Fruit fly (Drosophila melanogaster) whole organism, embryonic: ENCODE data around the gene Bace.

Source experiments
- Abd-B ChIP-seq: fragments of 200-800 bp; sonication (Bioruptor generic); optimal IDR thresholded peaks from 2 replicates; lab custom pipeline; 2018; ENCODE audit warnings: missing biosample characterization, mild to moderate bottlenecking, missing genetic modification characterization, moderate library complexity
- Aef1 ChIP-seq: fragments of 200-800 bp; sonication (Bioruptor generic); IDR thresholded peaks from 3 replicates; pipeline ENCODE4 v1.3.6; 2022; ENCODE audit warnings: missing biosample characterization, missing genetic modification characterization
- Atf3 ChIP-seq: fragments of 200-800 bp; sonication (Bioruptor generic); optimal IDR thresholded peaks from 3 replicates; lab custom pipeline; 2016; ENCODE audit warnings: missing biosample characterization, missing genetic modification characterization
- B-H1 ChIP-seq: fragments of 200-800 bp; sonication (Bioruptor generic); IDR thresholded peaks from 3 replicates; pipeline ENCODE4 v1.3.6; 2022; ENCODE audit warnings: missing biosample characterization, missing genetic modification characterization
- CG10321 ChIP-seq: fragments of 200-800 bp; sonication (Bioruptor generic); IDR thresholded peaks from 2 replicates; pipeline ENCODE4 v1.3.6; 2022; ENCODE audit warnings: missing biosample characterization, missing genetic modification characterization
- CG13424 ChIP-seq: fragments of 200-800 bp; sonication (Bioruptor generic); optimal IDR thresholded peaks from 2 replicates; lab custom pipeline; 2019; ENCODE audit warnings: missing biosample characterization, mild to moderate bottlenecking, missing genetic modification characterization, moderate library complexity
- CG13894 ChIP-seq: fragments of 200-800 bp; sonication (Bioruptor generic); optimal IDR thresholded peaks from 3 replicates; lab custom pipeline; 2018; ENCODE audit warnings: missing biosample characterization, mild to moderate bottlenecking, missing genetic modification characterization, moderate library complexity
- CG14965 ChIP-seq: fragments of 200-800 bp; sonication (Bioruptor generic); optimal IDR thresholded peaks from 2 replicates; lab custom pipeline; 2016; ENCODE audit warnings: missing biosample characterization, missing genetic modification characterization, borderline replicate concordance
- CG1529 ChIP-seq: fragments of 200-800 bp; sonication (Bioruptor generic); optimal IDR thresholded peaks from 3 replicates; lab custom pipeline; 2018; ENCODE audit warnings: missing biosample characterization, missing genetic modification characterization
- CG16813 ChIP-seq: fragments of 200-800 bp; sonication (Bioruptor generic); IDR thresholded peaks from 3 replicates; pipeline ENCODE4 v1.3.6; 2022; ENCODE audit warnings: missing biosample characterization, missing genetic modification characterization; ENCODE audit not compliant: partially characterized antibody
- CG16863 ChIP-seq: fragments of 200-800 bp; sonication (Bioruptor generic); optimal IDR thresholded peaks from 3 replicates; lab custom pipeline; 2016; ENCODE audit warnings: missing biosample characterization, missing genetic modification characterization
- CG17829 ChIP-seq: fragments of 200-800 bp; optimal IDR thresholded peaks from 2 replicates; lab custom pipeline; 2019; ENCODE audit warnings: missing biosample characterization, mild to moderate bottlenecking, missing genetic modification characterization, moderate library complexity
- CG1792 ChIP-seq: fragments of 200-800 bp; sonication (Bioruptor generic); optimal IDR thresholded peaks from 2 replicates; lab custom pipeline; 2016; ENCODE audit warnings: missing biosample characterization, missing genetic modification characterization
- CG31224 ChIP-seq: fragments of 200-800 bp; sonication (Bioruptor generic); IDR thresholded peaks from 2 replicates; pipeline ENCODE4 v1.3.6; 2022; ENCODE audit warnings: missing biosample characterization, missing genetic modification characterization
- CG31388 ChIP-seq: fragments of 200-800 bp; sonication (Bioruptor generic); optimal IDR thresholded peaks from 2 replicates; lab custom pipeline; 2016; ENCODE audit warnings: missing biosample characterization, missing genetic modification characterization
- CG32767 ChIP-seq: fragments of 200-800 bp; sonication (Bioruptor generic); IDR thresholded peaks from 2 replicates; pipeline ENCODE4 v1.3.6; 2022; ENCODE audit warnings: missing biosample characterization, missing genetic modification characterization
- CG32772 ChIP-seq: fragments of 200-800 bp; sonication (Bioruptor generic); IDR thresholded peaks from 2 replicates; pipeline ENCODE4 v1.3.6; 2022; ENCODE audit warnings: missing biosample characterization, missing genetic modification characterization
- CG42726 ChIP-seq: fragments of 200-800 bp; sonication (Bioruptor generic); IDR thresholded peaks from 2 replicates; pipeline ENCODE4 v1.3.6; 2022; ENCODE audit warnings: missing biosample characterization, missing genetic modification characterization; ENCODE audit not compliant: partially characterized antibody
- CG4424 ChIP-seq: fragments of 200-800 bp; sonication (Bioruptor generic); optimal IDR thresholded peaks from 3 replicates; lab custom pipeline; 2016; ENCODE audit warnings: missing biosample characterization, missing genetic modification characterization
- CG4617 ChIP-seq: fragments of 200-800 bp; sonication (Bioruptor generic); optimal IDR thresholded peaks from 3 replicates; lab custom pipeline; 2016; ENCODE audit warnings: missing biosample characterization, missing genetic modification characterization, borderline replicate concordance
- CG7963 ChIP-seq: fragments of 200-800 bp; sonication (Bioruptor generic); IDR thresholded peaks from 3 replicates; pipeline ENCODE4 v1.3.6; 2022; ENCODE audit warnings: missing biosample characterization, missing genetic modification characterization; ENCODE audit not compliant: partially characterized antibody
- CG8089 ChIP-seq: fragments of 200-800 bp; sonication (Bioruptor generic); optimal IDR thresholded peaks from 3 replicates; lab custom pipeline; 2016; ENCODE audit warnings: missing biosample characterization, missing genetic modification characterization
- Camta ChIP-seq: fragments of 200-800 bp; sonication (Bioruptor generic); optimal IDR thresholded peaks from 2 replicates; lab custom pipeline; 2016; ENCODE audit warnings: missing biosample characterization, missing genetic modification characterization
- Doc2 ChIP-seq: fragments of 200-800 bp; sonication (Bioruptor generic); IDR thresholded peaks from 2 replicates; pipeline ENCODE4 v1.3.6; 2022; ENCODE audit warnings: missing biosample characterization, missing genetic modification characterization
- ERR ChIP-seq: fragments of 200-800 bp; sonication (Bioruptor generic); optimal IDR thresholded peaks from 2 replicates; lab custom pipeline; 2016; ENCODE audit warnings: missing biosample characterization, missing genetic modification characterization
- Fer1 ChIP-seq: fragments of 200-800 bp; sonication (Bioruptor generic); optimal IDR thresholded peaks from 2 replicates; lab custom pipeline; 2017; ENCODE audit warnings: missing biosample characterization, mild to moderate bottlenecking, missing genetic modification characterization
- H15 ChIP-seq: fragments of 200-800 bp; sonication (Bioruptor generic); IDR thresholded peaks from 3 replicates; pipeline ENCODE4 v1.3.6; 2022; ENCODE audit warnings: missing biosample characterization, missing genetic modification characterization
- Hmx ChIP-seq: fragments of 200-800 bp; sonication (Bioruptor generic); optimal IDR thresholded peaks from 2 replicates; lab custom pipeline; 2016; ENCODE audit warnings: missing biosample characterization, missing genetic modification characterization
- Kr ChIP-seq: fragments of 200-800 bp; sonication (Bioruptor generic); optimal IDR thresholded peaks from 2 replicates; lab custom pipeline; 2017; ENCODE audit warnings: missing biosample characterization, mild to moderate bottlenecking, missing genetic modification characterization
- MESR4 ChIP-seq: fragments of 200-800 bp; sonication (Bioruptor generic); optimal IDR thresholded peaks from 2 replicates; lab custom pipeline; 2018; ENCODE audit warnings: missing biosample characterization, mild to moderate bottlenecking, missing genetic modification characterization, moderate library complexity
- Med ChIP-seq: fragments of 200-800 bp; sonication (Bioruptor generic); peaks from one replicate; lab custom pipeline; 2016; ENCODE audit warnings: missing biosample characterization, missing genetic modification characterization, mild to moderate bottlenecking, inconsistent platforms, moderate library complexity
- Myb ChIP-seq: fragments of 200-800 bp; sonication (Bioruptor generic); optimal IDR thresholded peaks from 2 replicates; lab custom pipeline; 2016; ENCODE audit warnings: missing biosample characterization, missing genetic modification characterization
- NFAT ChIP-seq: fragments of 200-800 bp; sonication (Bioruptor generic); IDR thresholded peaks from 2 replicates; pipeline ENCODE4 v1.3.6; 2022; ENCODE audit warnings: missing biosample characterization, missing genetic modification characterization
- al ChIP-seq: fragments of 200-800 bp; sonication (Bioruptor generic); IDR thresholded peaks from 2 replicates; pipeline ENCODE4 v1.3.6; 2022; ENCODE audit warnings: missing biosample characterization, missing genetic modification characterization
- br ChIP-seq: fragments of >200 bp; optimal IDR thresholded peaks from 2 replicates; lab custom pipeline; 2017
- dmrt99B ChIP-seq: fragments of 200-800 bp; sonication (Bioruptor generic); optimal IDR thresholded peaks from 2 replicates; lab custom pipeline; 2018; ENCODE audit warnings: missing biosample characterization, mild to moderate bottlenecking, missing genetic modification characterization, moderate library complexity
- dysf ChIP-seq: fragments of 200-800 bp; sonication (Bioruptor generic); IDR thresholded peaks from 3 replicates; pipeline ENCODE4 v1.3.6; 2022; ENCODE audit warnings: missing biosample characterization, missing genetic modification characterization
- eve ChIP-seq, 2 experiments: fragments of >200 bp; optimal IDR thresholded peaks; 2 replicates each; lab custom pipeline; 2017; ENCODE audit warnings: missing biosample characterization in 2 of 2, missing genetic modification characterization in 2 of 2
- ewg ChIP-seq: fragments of 200-800 bp; sonication (Bioruptor generic); optimal IDR thresholded peaks from 3 replicates; lab custom pipeline; 2017; ENCODE audit warnings: mild to moderate bottlenecking, missing biosample characterization, missing genetic modification reagents, missing genetic modification characterization
- fd3F ChIP-seq: fragments of 200-800 bp; sonication (Bioruptor generic); optimal IDR thresholded peaks from 2 replicates; lab custom pipeline; 2018; ENCODE audit warnings: missing biosample characterization, mild to moderate bottlenecking, missing genetic modification characterization, moderate library complexity
- gro ChIP-seq: fragments of 200-800 bp; sonication (Bioruptor generic); optimal IDR thresholded peaks from 2 replicates; lab custom pipeline; 2016; ENCODE audit warnings: missing biosample characterization, missing genetic modification characterization
- hth ChIP-seq: fragments of >200 bp; optimal IDR thresholded peaks from 2 replicates; lab custom pipeline; 2017; ENCODE audit warnings: inconsistent platforms
- luna ChIP-seq: fragments of 200-800 bp; sonication (Bioruptor generic); optimal IDR thresholded peaks from 2 replicates; lab custom pipeline; 2016; ENCODE audit warnings: missing biosample characterization, missing genetic modification characterization
- pita ChIP-seq: fragments of 200-800 bp; sonication (Bioruptor generic); optimal IDR thresholded peaks from 2 replicates; lab custom pipeline; 2017; ENCODE audit warnings: missing biosample characterization, mild to moderate bottlenecking, missing genetic modification characterization
- ro ChIP-seq: fragments of 200-800 bp; sonication (Bioruptor generic); IDR thresholded peaks from 2 replicates; pipeline ENCODE4 v1.3.6; 2022; ENCODE audit warnings: missing biosample characterization, missing genetic modification characterization
- sc ChIP-seq, 3 experiments: fragments of >200 bp in 2 of 3; fragments of 200-800 bp in 1 of 3; sonication (Bioruptor generic) in 1 of 3; optimal IDR thresholded peaks; 2 replicates in 2 of 3; 3 replicates in 1 of 3; lab custom pipeline; 2017; ENCODE audit warnings: mild to moderate bottlenecking in 1 of 3, missing biosample characterization in 1 of 3, missing genetic modification characterization in 1 of 3, missing genetic modification reagents in 1 of 3
- schlank ChIP-seq: fragments of 200-800 bp; sonication (Bioruptor generic); optimal IDR thresholded peaks from 2 replicates; lab custom pipeline; 2018; ENCODE audit warnings: missing biosample characterization, mild to moderate bottlenecking, missing genetic modification characterization
- slou ChIP-seq: fragments of 200-800 bp; sonication (Bioruptor generic); optimal IDR thresholded peaks from 3 replicates; lab custom pipeline; 2016; ENCODE audit warnings: missing biosample characterization, missing genetic modification characterization
- sr ChIP-seq: fragments of 200-800 bp; sonication (Bioruptor generic); IDR thresholded peaks from 3 replicates; pipeline ENCODE4 v1.3.6; 2022; ENCODE audit warnings: missing biosample characterization, missing genetic modification characterization
- tio ChIP-seq: fragments of 200-800 bp; sonication (Bioruptor generic); optimal IDR thresholded peaks from 2 replicates; lab custom pipeline; 2017; ENCODE audit warnings: missing biosample characterization, missing genetic modification characterization, inconsistent platforms
- trh ChIP-seq: fragments of 200-800 bp; sonication (Bioruptor generic); optimal IDR thresholded peaks from 2 replicates; lab custom pipeline; 2016; ENCODE audit warnings: missing biosample characterization, missing genetic modification characterization
- vfl ChIP-seq: fragments of 200-800 bp; sonication (Bioruptor generic); optimal IDR thresholded peaks from 2 replicates; lab custom pipeline; 2016; ENCODE audit warnings: missing biosample characterization, missing genetic modification characterization
- wor ChIP-seq: fragments of 200-800 bp; sonication (Bioruptor generic); IDR thresholded peaks from 2 replicates; pipeline ENCODE4 v1.3.6; 2022; ENCODE audit warnings: missing biosample characterization, missing genetic modification characterization

Bace gene

DNA sequence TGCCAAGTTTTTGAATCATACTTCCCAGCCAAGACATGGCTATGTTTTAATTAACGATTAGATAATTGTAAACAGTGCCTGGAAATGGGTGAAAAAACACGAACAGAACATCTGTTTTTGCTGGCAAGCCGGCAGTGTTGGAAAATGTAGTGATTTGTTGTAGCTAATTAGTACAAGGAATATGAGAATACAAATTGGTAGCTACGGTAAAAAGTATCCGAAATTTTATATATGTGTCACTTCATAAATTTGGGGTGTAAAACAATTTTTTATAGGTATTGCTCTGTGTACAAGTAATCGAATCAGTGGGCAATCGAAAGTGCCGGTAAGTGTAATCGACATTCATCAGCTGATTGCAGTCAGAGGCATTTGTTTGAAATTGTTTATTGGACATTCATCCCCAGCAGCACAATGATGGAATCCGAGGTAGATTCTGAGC, 21.2 kb upstream of the Bace start, which contains the start of the genes mRpL51 and Uba4 (continued):
- peak; percentile 14 for TF ChIP-seq slou (GFP tag; lab: Kevin White, UChicago)
- TF ChIP-seq al (GFP tag; lab: Robert Waterston, UW): no peak
- peak; percentile 46 for TF ChIP-seq MESR4
- peak; percentile 46 for TF ChIP-seq Fer1 (GFP tag; lab: Kevin White, UChicago)
- TF ChIP-seq fd3F: no peak
- no peak for TF ChIP-seq ewg
- no peak for TF ChIP-seq H15 (GFP tag; lab: Robert Waterston, UW)
- TF ChIP-seq sr (GFP tag; lab: Robert Waterston, UW): no peak
- no peak for TF ChIP-seq wor (GFP tag; lab: Robert Waterston, UW)
- TF ChIP-seq dysf (GFP tag; lab: Robert Waterston, UW): no peak
- no peak for TF ChIP-seq luna (GFP tag; lab: Kevin White, UChicago)
- TF ChIP-seq ERR (GFP tag; lab: Kevin White, UChicago): peak; percentile 23
- no peak for TF ChIP-seq Hmx (GFP tag; lab: Kevin White, UChicago)
- TF ChIP-seq CG8089 (GFP tag; lab: Kevin White, UChicago): no peak
- TF ChIP-seq Camta (GFP tag; lab: Kevin White, UChicago): peak; percentile 16
- no peak for TF ChIP-seq Doc2 (GFP tag; lab: Robert Waterston, UW)
- TF ChIP-seq CG31224 (GFP tag; lab: Robert Waterston, UW): no peak
- no peak for TF ChIP-seq br
- TF ChIP-seq schlank (tag; lab: Kevin White, UChicago): no peak
- TF ChIP-seq CG31388 (GFP tag; lab: Kevin White, UChicago): no peak
- no peak for TF ChIP-seq CG1792
- no peak for TF ChIP-seq CG10321
- no peak for TF ChIP-seq CG32772 (GFP tag; lab: Robert Waterston, UW)
- peak; percentile 59; the same call in 2 of the 3 replicates for TF ChIP-seq CG16813 (GFP tag; lab: Robert Waterston, UW)
- no peak for TF ChIP-seq hth (lab: Kevin White, UChicago)
- TF ChIP-seq Kr (GFP tag; lab: Kevin White, UChicago): no peak
- no peak for TF ChIP-seq B-H1
- no peak for TF ChIP-seq trh (GFP tag; lab: Kevin White, UChicago)
- no peak for TF ChIP-seq CG16863 (GFP tag; lab: Kevin White, UChicago)
- no peak for TF ChIP-seq CG7963 (GFP tag; lab: Robert Waterston, UW)
- TF ChIP-seq vfl (GFP tag; lab: Kevin White, UChicago): no peak
- no peak for TF ChIP-seq sc (optimal IDR thresholded peaks at IDR 0.05; lab: Kevin White, UChicago)
- no peak for TF ChIP-seq sc (GFP tag; optimal IDR thresholded peaks at IDR 0.05; lab: Kevin White, UChicago)
- peak; percentile 28 for TF ChIP-seq CG4617
- TF ChIP-seq gro (GFP tag; lab: Kevin White, UChicago): no peak
- no peak for TF ChIP-seq pita
- no peak for TF ChIP-seq CG1529 (GFP tag; lab: Kevin White, UChicago)
- TF ChIP-seq CG14965 (GFP tag; lab: Kevin White, UChicago): no peak
- peak; percentile 38 for TF ChIP-seq CG17829 (tag; lab: Kevin White, UChicago)
- no peak for TF ChIP-seq Abd-B (GFP tag; lab: Kevin White, UChicago)
- TF ChIP-seq NFAT (GFP tag; lab: Robert Waterston, UW): no peak
- peak; percentile 48 for TF ChIP-seq Myb (GFP tag; lab: Kevin White, UChicago)
- no peak for TF ChIP-seq Aef1
- no peak for TF ChIP-seq tio (GFP tag; lab: Kevin White, UChicago)
- TF ChIP-seq CG32767: no peak
- peak; percentile 96 for TF ChIP-seq Med (GFP tag; lab: Kevin White, UChicago)
- TF ChIP-seq eve (GFP tag; optimal IDR thresholded peaks at IDR 0.05; lab: Kevin White, UChicago): no peak
- no peak for TF ChIP-seq Atf3 (GFP tag; lab: Kevin White, UChicago)
- no peak for TF ChIP-seq CG13894 (tag; lab: Kevin White, UChicago)
- peak; percentile 35 for TF ChIP-seq CG13424 (tag; lab: Kevin White, UChicago)
- TF ChIP-seq dmrt99B (tag; lab: Kevin White, UChicago): no peak
- TF ChIP-seq CG42726 (GFP tag; lab: Robert Waterston, UW): no peak
- TF ChIP-seq ro (GFP tag; lab: Robert Waterston, UW): no peak
- peak; percentile 42 for TF ChIP-seq CG4424 (GFP tag; lab: Kevin White, UChicago)
